Worm (Caenorhabditis elegans) whole organism, L4 larva: ENCODE results near the gene F26D11.1.

ENCODE experiments used
- F49E8.2 ChIP-seq: sonication (generic microtip); optimal IDR thresholded peaks from 2 replicates; lab custom pipeline; 2016; ENCODE audit warnings: missing compliant biosample characterization, mild to moderate bottlenecking, missing genetic modification characterization, borderline replicate concordance
- R02D3.7 ChIP-seq: fragments of 150-350 bp; sonication (generic microtip); optimal IDR thresholded peaks from 3 replicates; lab custom pipeline; 2014; ENCODE audit warnings: missing biosample characterization, missing genetic modification characterization
- ctbp-1 ChIP-seq: fragments of 200-800 bp; sonication (Bioruptor generic); IDR thresholded peaks from 2 replicates; pipeline ENCODE4 v1.3.6; 2022; ENCODE audit warnings: missing genetic modification reagents, missing genetic modification characterization, missing compliant biosample characterization
- hlh-30 ChIP-seq: sonication (generic microtip); optimal IDR thresholded peaks from 2 replicates; lab custom pipeline; 2017; ENCODE audit warnings: antibody characterized with exemption, mild to moderate bottlenecking, missing genetic modification characterization, missing compliant biosample characterization; ENCODE audit not compliant: insufficient read depth
- lin-15B ChIP-seq: fragments of 150-350 bp; sonication (generic microtip); optimal IDR thresholded peaks from 3 replicates; lab custom pipeline; 2014; ENCODE audit warnings: missing biosample characterization, missing genetic modification characterization
- mdt-29 ChIP-seq: fragments of 200-800 bp; sonication (Bioruptor generic); IDR thresholded peaks from 2 replicates; pipeline ENCODE4 v1.3.6; 2022; ENCODE audit warnings: missing genetic modification reagents, missing genetic modification characterization, missing compliant biosample characterization
- pha-4 ChIP-seq, 2 experiments: fragments of 150-350 bp in 1 of 2; fragments of 200-800 bp in 1 of 2; sonication (Bioruptor generic) in 1 of 2; IDR thresholded peaks in 1 of 2; optimal IDR thresholded peaks in 1 of 2; 2 replicates each; pipeline versions ENCODE4 v1.3.6 to Lab custom; 2014 to 2022; ENCODE audit warnings: missing genetic modification characterization in 2 of 2, missing genetic modification reagents in 2 of 2, missing biosample characterization in 1 of 2, missing compliant biosample characterization in 1 of 2
- tag-97 ChIP-seq: fragments of 200-800 bp; sonication (Bioruptor generic); IDR thresholded peaks from 2 replicates; pipeline ENCODE4 v1.3.6; 2022; ENCODE audit warnings: missing genetic modification characterization, missing compliant biosample characterization
- unc-130 ChIP-seq: sonication (generic microtip); optimal IDR thresholded peaks from 2 replicates; lab custom pipeline; 2016; ENCODE audit warnings: missing genetic modification reagents, missing genetic modification characterization, missing compliant biosample characterization

DNA sequence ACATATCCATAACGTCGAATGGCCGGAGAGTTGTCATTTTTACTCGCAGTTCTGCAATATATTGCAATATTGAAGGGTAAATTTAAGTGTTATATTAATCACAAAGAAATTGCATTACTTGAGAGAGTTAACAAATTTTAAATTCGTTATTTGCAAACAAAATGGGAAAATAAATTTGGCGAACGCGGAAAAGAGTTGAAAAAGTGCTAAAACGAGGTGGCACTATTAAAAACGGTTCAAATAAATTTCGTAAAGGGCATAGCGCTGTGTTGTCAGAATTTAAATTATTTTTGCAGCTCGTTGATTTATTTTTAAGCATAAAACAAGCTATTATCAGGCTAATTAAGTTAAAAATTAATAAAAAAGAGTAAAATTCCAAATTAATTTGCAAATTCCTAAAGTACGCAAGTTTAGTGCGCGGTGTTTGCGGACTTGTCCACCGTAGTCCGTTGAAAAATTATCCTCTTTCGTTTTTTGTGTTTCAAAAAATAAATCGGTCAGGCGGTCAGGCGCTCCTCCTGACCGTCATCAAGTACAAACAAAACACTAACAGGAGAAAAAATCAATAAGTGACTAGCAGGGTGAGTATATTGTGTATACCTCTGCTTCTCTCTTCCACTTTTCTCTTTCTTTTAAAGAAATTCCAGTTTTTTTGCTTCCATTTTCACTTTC is 2.2 kb downstream of the F26D11.1 start, which contains the start of the genes natb-1 and abhd-12:
- TF ChIP-seq mdt-29 (GFP tag; lab: Robert Waterston, UW) (no peak), unc-130 (GFP tag; lab: Kevin White, UChicago) (no peak), pha-4 (GFP tag; IDR thresholded peaks at IDR 0.05; lab: Robert Waterston, UW) (no peak), pha-4 (tag; optimal IDR thresholded peaks at IDR 0.05; lab: Kevin White, UChicago) (peak; percentile 92), ctbp-1 (GFP tag; lab: Robert Waterston, UW) (no peak), F49E8.2 (tag; lab: Kevin White, UChicago) (no peak), tag-97 (GFP tag; lab: Robert Waterston, UW) (no peak), hlh-30 (tag; lab: Kevin White, UChicago) (peak; percentile 95), lin-15B (tag; lab: Kevin White, UChicago) (no peak), R02D3.7 (tag; lab: Kevin White, UChicago) (no peak)
